Worm (Caenorhabditis elegans): ENCODE data around the gene Y43F8B.13.

Y43F8B.13 gene

DNA sequence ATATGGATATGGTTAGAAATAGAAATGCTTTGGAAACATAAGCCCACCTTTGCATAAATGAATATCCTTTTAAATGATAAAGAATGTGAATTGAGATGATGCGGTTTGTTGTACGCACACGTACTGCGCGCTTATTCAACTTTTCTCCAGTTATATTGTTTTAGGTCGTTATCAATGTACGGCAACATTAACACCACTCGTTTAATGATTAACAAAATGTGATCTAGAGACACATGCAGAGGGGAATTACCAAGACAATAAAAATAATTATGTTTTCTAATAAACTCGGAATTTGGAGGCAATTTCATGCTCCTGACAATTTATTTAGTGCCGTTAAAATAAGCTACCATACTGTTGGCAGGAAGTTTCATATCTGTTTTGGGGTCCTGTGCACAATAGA lies 10.3 kb upstream of the Y43F8B.13 start, which contains the start of gene M04C3.1:
M04C3.1 (minus strand) TSS at position 164 of the 400 bp plus-strand sequence.
- TF ChIP-seq elt-2 (tag; optimal IDR thresholded peaks at IDR 0.05) = peak; percentile 7
- no peak for TF ChIP-seq fkh-10 (GFP tag; optimal IDR thresholded peaks at IDR 0.05)
- no peak for TF ChIP-seq lin-13 (GFP tag; optimal IDR thresholded peaks at IDR 0.05)

DNA sequence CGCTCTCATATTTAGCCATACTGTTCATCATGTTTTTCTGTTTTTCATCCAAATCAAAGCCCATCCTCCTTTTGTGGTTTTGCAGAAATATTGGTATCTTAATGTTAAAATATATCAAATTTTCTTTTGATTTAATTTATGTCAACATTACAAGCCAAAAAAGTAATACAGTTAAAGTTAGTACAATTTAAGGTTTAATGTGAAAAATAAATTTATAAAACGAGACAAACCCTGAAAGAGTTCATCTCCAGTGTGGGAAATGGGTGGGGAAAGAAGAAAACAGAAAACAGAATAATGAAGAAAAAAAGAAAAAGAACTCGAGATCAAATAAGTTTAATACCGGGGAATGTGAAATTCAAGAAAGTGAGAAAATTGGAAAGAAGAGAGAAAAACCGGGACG lies 6.9 kb upstream of the Y43F8B.13 start, which contains the start of gene M04C3.2:
M04C3.2 (minus strand) TSS at position 101 of the 400 bp plus-strand sequence.
- TF ChIP-seq tlp-1 (tag; optimal IDR thresholded peaks at IDR 0.05) = no peak
- TF ChIP-seq sup-37 (GFP tag; optimal IDR thresholded peaks at IDR 0.05) = no peak
- no peak for TF ChIP-seq fkh-4 (tag; optimal IDR thresholded peaks at IDR 0.05; ENCODE audit: borderline replicate concordance)
- no peak for TF ChIP-seq nhr-12 (tag; optimal IDR thresholded peaks at IDR 0.05)
- no peak for TF ChIP-seq zip-4 (GFP tag; optimal IDR thresholded peaks at IDR 0.05)
- no peak for TF ChIP-seq swsn-7 (tag; optimal IDR thresholded peaks at IDR 0.05)
- no peak for TF ChIP-seq tbx-2 (tag; optimal IDR thresholded peaks at IDR 0.05)
- TF ChIP-seq nhr-20 (tag; optimal IDR thresholded peaks at IDR 0.05) = no peak

ce11 chrV:19449544-19449943 lies 6.2 kb upstream of the Y43F8B.13 start, which contains the start of gene M04C3.5:
Gene M04C3.5 (plus strand): TSS chrV:19449733.
- TF ChIP-seq lin-39 (tag; optimal IDR thresholded peaks at IDR 0.05) (no peak), elt-2 (tag; optimal IDR thresholded peaks at IDR 0.05) (no peak), mef-2 (tag; optimal IDR thresholded peaks at IDR 0.05) (no peak), grh-1 (GFP tag; IDR thresholded peaks at IDR 0.05) (no peak), blmp-1 (tag; optimal IDR thresholded peaks at IDR 0.05) (no peak), alr-1 (tag; optimal IDR thresholded peaks at IDR 0.05; ENCODE audit: borderline replicate concordance) (no peak), nhr-77 (tag; optimal IDR thresholded peaks at IDR 0.05) (no peak), vab-15 (tag; optimal IDR thresholded peaks at IDR 0.05) (no peak), efl-3 (GFP tag; optimal IDR thresholded peaks at IDR 0.05) (no peak), nhr-71 (tag; optimal IDR thresholded peaks at IDR 0.05) (no peak), isw-1 (GFP tag; IDR thresholded peaks at IDR 0.05) (no peak), dpl-1 (GFP tag; optimal IDR thresholded peaks at IDR 0.05) (no peak), aly-2 (tag; optimal IDR thresholded peaks at IDR 0.05) (no peak)

DNA sequence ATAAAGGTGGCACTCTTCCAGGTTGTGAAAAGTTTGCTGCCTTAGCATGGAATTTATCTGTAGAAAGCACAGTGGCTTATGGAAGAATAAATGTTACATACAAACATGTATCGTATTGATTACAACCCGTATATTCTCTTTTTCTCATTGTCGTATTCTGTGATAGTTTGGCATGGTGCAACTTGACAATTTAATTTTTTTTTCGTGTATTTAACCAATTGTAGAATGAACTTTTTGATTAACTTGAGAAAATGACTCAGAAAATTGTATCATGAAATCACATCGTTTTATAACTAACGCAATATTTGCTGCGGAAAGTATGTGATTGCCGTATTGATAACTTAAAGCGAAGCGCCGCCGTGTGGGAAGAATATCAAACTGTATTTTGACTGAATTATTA lies 1.4 kb downstream of the Y43F8B.13 start, which contains the start of gene Y43F8B.24:
Y43F8B.24 (plus strand) TSS at position 301 of the 400 bp plus-strand sequence.
- TF ChIP-seq efl-1 (optimal IDR thresholded peaks at IDR 0.05) (no peak), efl-1 (GFP tag; optimal IDR thresholded peaks at IDR 0.05 in 1 of 2) (peak in 1 of 2 experiments; percentile 52), swsn-7 (tag; optimal IDR thresholded peaks at IDR 0.05) (no peak)

- no peak for TF ChIP-seq nhr-84 (tag; optimal IDR thresholded peaks at IDR 0.05)
Measured at ce11 chrV:19462020-19462419, 6.3 kb downstream of the Y43F8B.13 start, which contains the start of gene Y43F8B.15. Gene Y43F8B.15 (minus strand): TSS chrV:19462120.

ce11 chrV:19462612-19463011 lies 6.9 kb downstream of the Y43F8B.13 start, which contains the start of gene Y43F8B.25:
Gene Y43F8B.25 (plus strand): TSS chrV:19462912.
- no peak for TF ChIP-seq zag-1 (tag; optimal IDR thresholded peaks at IDR 0.05)
- no peak for TF ChIP-seq ces-1 (GFP tag; optimal IDR thresholded peaks at IDR 0.05)
- TF ChIP-seq fkh-10 (GFP tag; optimal IDR thresholded peaks at IDR 0.05) = no peak
- no peak for TF ChIP-seq nhr-47 (tag; optimal IDR thresholded peaks at IDR 0.05)
- no peak for TF ChIP-seq egl-27 (tag; optimal IDR thresholded peaks at IDR 0.05)
- no peak for TF ChIP-seq lsy-2 (tag; optimal IDR thresholded peaks at IDR 0.05)
- TF ChIP-seq aly-2 (tag; optimal IDR thresholded peaks at IDR 0.05) = no peak
- no peak for TF ChIP-seq efl-1 (optimal IDR thresholded peaks at IDR 0.05)
- TF ChIP-seq efl-1 (GFP tag; optimal IDR thresholded peaks at IDR 0.05 in 1 of 2) = no peak
- no peak for TF ChIP-seq sup-37 (GFP tag; optimal IDR thresholded peaks at IDR 0.05)
- no peak for TF ChIP-seq nhr-85 (tag)
- no peak for TF ChIP-seq mep-1 (tag; optimal IDR thresholded peaks at IDR 0.05)
- TF ChIP-seq sox-4 (tag; optimal IDR thresholded peaks at IDR 0.05) = no peak
- TF ChIP-seq lin-39 (tag; optimal IDR thresholded peaks at IDR 0.05) = no peak
- TF ChIP-seq ceh-90 (tag; optimal IDR thresholded peaks at IDR 0.05) = no peak
- TF ChIP-seq irx-1 (tag; optimal IDR thresholded peaks at IDR 0.05) = no peak
- TF ChIP-seq ets-5 (GFP tag; IDR thresholded peaks at IDR 0.05) = no peak
- no peak for TF ChIP-seq skn-1 (tag; optimal IDR thresholded peaks at IDR 0.05)
- no peak for TF ChIP-seq sptf-1 (tag; optimal IDR thresholded peaks at IDR 0.05)
- no peak for TF ChIP-seq lin-14 (GFP tag; optimal IDR thresholded peaks at IDR 0.05)
- no peak for TF ChIP-seq lin-13 (GFP tag; optimal IDR thresholded peaks at IDR 0.05)
